Fruit fly (Drosophila melanogaster) whole organism, pupa: ENCODE data around the gene CG13077.

Experiments
- CG4496 ChIP-seq: fragments of 200-800 bp; sonication (Bioruptor generic); IDR thresholded peaks from 3 replicates; pipeline ENCODE4 v1.3.6; 2022; ENCODE audit warnings: missing biosample characterization, missing genetic modification characterization
- CG8159 ChIP-seq: fragments of 200-800 bp; sonication (Bioruptor generic); optimal IDR thresholded peaks from 3 replicates; lab custom pipeline; 2018; ENCODE audit warnings: missing biosample characterization, mild to moderate bottlenecking, missing genetic modification characterization, moderate library complexity
- Snoo ChIP-seq: fragments of 200-800 bp; sonication (Bioruptor generic); optimal IDR thresholded peaks from 3 replicates; lab custom pipeline; 2017; ENCODE audit warnings: missing biosample characterization, mild to moderate bottlenecking, missing genetic modification characterization, inconsistent platforms
- gl ChIP-seq: fragments of 200-800 bp; sonication (Bioruptor generic); optimal IDR thresholded peaks from 2 replicates; lab custom pipeline; 2018; ENCODE audit warnings: missing biosample characterization, mild to moderate bottlenecking, missing genetic modification characterization

dm6 chr2L:19540307-19540706 is 25.4 kb upstream of the CG13077 start, which contains the start of gene CG13081:
- no peak for TF ChIP-seq gl
- no peak for TF ChIP-seq CG4496 (GFP tag; lab: Robert Waterston, UW)
- no peak for TF ChIP-seq CG8159 (tag; lab: Kevin White, UChicago)
- no peak for TF ChIP-seq Snoo
